Worm (Caenorhabditis elegans) whole organism, L1 larva: ENCODE results near the gene lec-3.

Source experiments
- C16A3.4 ChIP-seq: fragments of 150-350 bp; optimal IDR thresholded peaks from 2 replicates; lab custom pipeline; 2014; ENCODE audit warnings: missing biosample characterization, missing genetic modification characterization
- aha-1 ChIP-seq: fragments of 150-350 bp; optimal IDR thresholded peaks from 2 replicates; lab custom pipeline; 2014; ENCODE audit warnings: missing biosample characterization, missing genetic modification characterization
- aly-2 ChIP-seq: fragments of 150-350 bp; optimal IDR thresholded peaks from 2 replicates; lab custom pipeline; 2014; ENCODE audit warnings: missing biosample characterization, missing genetic modification characterization
- ama-1 ChIP-seq: fragments of 150-350 bp; optimal IDR thresholded peaks from 2 replicates; lab custom pipeline; 2014
- ceh-82 ChIP-seq, 3 experiments: fragments of 150-350 bp in 1 of 3; sonication (generic microtip) in 2 of 3; optimal IDR thresholded peaks; 2 replicates each; lab custom pipeline; 2014 to 2017; ENCODE audit warnings: missing biosample characterization in 3 of 3, missing genetic modification characterization in 3 of 3
- ceh-88 ChIP-seq: fragments of 200-800 bp; sonication (Bioruptor generic); IDR thresholded peaks from 2 replicates; pipeline ENCODE4 v1.3.6; 2022; ENCODE audit warnings: missing genetic modification characterization, missing compliant biosample characterization
- dpl-1 ChIP-seq, 3 experiments: fragments of 150-350 bp in 2 of 3; sonication (generic microtip) in 1 of 3; optimal IDR thresholded peaks; 2 replicates each; lab custom pipeline; 2014 to 2017; ENCODE audit warnings: missing biosample characterization in 3 of 3, missing genetic modification characterization in 3 of 3, missing genetic modification reagents in 3 of 3
- dsc-1 ChIP-seq: sonication (generic microtip); optimal IDR thresholded peaks from 2 replicates; lab custom pipeline; 2016; ENCODE audit warnings: mild to moderate bottlenecking, missing genetic modification characterization, missing compliant biosample characterization
- efl-1 ChIP-seq, 4 experiments: fragments of 150-350 bp; optimal IDR thresholded peaks in 3 of 4; peaks in 1 of 4; 1 replicate in 1 of 4; 2 replicates in 3 of 4; lab custom pipeline; 2014; ENCODE audit warnings: missing biosample characterization in 2 of 4, missing genetic modification characterization in 2 of 4, missing genetic modification reagents in 2 of 4
- elt-2 ChIP-seq: sonication (generic microtip); optimal IDR thresholded peaks from 2 replicates; lab custom pipeline; 2016; ENCODE audit warnings: missing genetic modification characterization, mild to moderate bottlenecking, inconsistent platforms, missing compliant biosample characterization, missing genetic modification reagents
- fkh-10 ChIP-seq: sonication (generic microtip); optimal IDR thresholded peaks from 2 replicates; lab custom pipeline; 2017; ENCODE audit warnings: missing biosample characterization, missing genetic modification reagents, missing genetic modification characterization
- fkh-8 ChIP-seq: sonication (generic microtip); optimal IDR thresholded peaks from 2 replicates; lab custom pipeline; 2016; ENCODE audit warnings: mild to moderate bottlenecking, missing genetic modification characterization, missing compliant biosample characterization
- grh-1 ChIP-seq: fragments of 200-800 bp; sonication (Bioruptor generic); IDR thresholded peaks from 2 replicates; pipeline ENCODE4 v1.3.6; 2022; ENCODE audit warnings: missing genetic modification reagents, missing genetic modification characterization, missing compliant biosample characterization
- hlh-4 ChIP-seq: sonication (generic microtip); optimal IDR thresholded peaks from 2 replicates; lab custom pipeline; 2016; ENCODE audit warnings: mild to moderate bottlenecking, missing genetic modification characterization, missing compliant biosample characterization
- hpl-2 ChIP-seq: fragments of 150-350 bp; optimal IDR thresholded peaks from 2 replicates; lab custom pipeline; 2014; ENCODE audit warnings: missing biosample characterization, missing genetic modification reagents, missing genetic modification characterization
- isw-1 ChIP-seq: fragments of 200-800 bp; sonication (Bioruptor generic); IDR thresholded peaks from 2 replicates; pipeline ENCODE4 v1.3.6; 2022; ENCODE audit warnings: missing genetic modification characterization, missing compliant biosample characterization
- jun-1 ChIP-seq: fragments of 150-350 bp; optimal IDR thresholded peaks from 2 replicates; lab custom pipeline; 2014; ENCODE audit warnings: missing biosample characterization, missing genetic modification reagents, missing genetic modification characterization
- lin-14 ChIP-seq: fragments of 200-800 bp; sonication (Bioruptor generic); optimal IDR thresholded peaks from 2 replicates; lab custom pipeline; 2018; ENCODE audit warnings: mild to moderate bottlenecking, missing genetic modification characterization, moderate library complexity, missing compliant biosample characterization
- lsy-2 ChIP-seq, 2 experiments: fragments of 150-350 bp; optimal IDR thresholded peaks; 2 replicates each; lab custom pipeline; 2014; ENCODE audit warnings: missing biosample characterization in 2 of 2, missing genetic modification characterization in 2 of 2
- mab-9 ChIP-seq: fragments of 200-800 bp; sonication (Bioruptor generic); IDR thresholded peaks from 2 replicates; pipeline ENCODE4 v1.3.6; 2022; ENCODE audit warnings: missing genetic modification reagents, missing genetic modification characterization, missing compliant biosample characterization
- mef-2 ChIP-seq: fragments of 150-350 bp; optimal IDR thresholded peaks from 2 replicates; lab custom pipeline; 2014; ENCODE audit warnings: missing biosample characterization, missing genetic modification characterization
- nhr-19 ChIP-seq: fragments of 200-800 bp; sonication (Bioruptor generic); conservative IDR thresholded peaks from 2 replicates; pipeline ENCODE4 v1.3.6; 2022; ENCODE audit warnings: missing genetic modification characterization, missing compliant biosample characterization
- nhr-20 ChIP-seq: sonication (generic microtip); optimal IDR thresholded peaks from 2 replicates; lab custom pipeline; 2016; ENCODE audit warnings: mild to moderate bottlenecking, missing genetic modification characterization, missing compliant biosample characterization
- nhr-237 ChIP-seq: fragments of 150-350 bp; optimal IDR thresholded peaks from 2 replicates; lab custom pipeline; 2014; ENCODE audit warnings: missing biosample characterization, missing genetic modification characterization
- nhr-47 ChIP-seq: sonication (generic microtip); optimal IDR thresholded peaks from 2 replicates; lab custom pipeline; 2016; ENCODE audit warnings: mild to moderate bottlenecking, missing genetic modification characterization, moderate library complexity, missing compliant biosample characterization
- nhr-71 ChIP-seq: sonication (generic microtip); optimal IDR thresholded peaks from 2 replicates; lab custom pipeline; 2016; ENCODE audit warnings: mild to moderate bottlenecking, missing genetic modification characterization, moderate library complexity, missing compliant biosample characterization
- nhr-85 ChIP-seq: sonication (generic microtip); peaks from one replicate; lab custom pipeline; 2016; ENCODE audit warnings: missing genetic modification characterization, inconsistent platforms, missing compliant biosample characterization
- pag-3 ChIP-seq: sonication (generic microtip); optimal IDR thresholded peaks from 2 replicates; lab custom pipeline; 2017; ENCODE audit warnings: missing genetic modification characterization, mild to moderate bottlenecking, missing compliant biosample characterization, antibody characterized with exemption, borderline replicate concordance; ENCODE audit not compliant: insufficient read depth
- rnt-1 ChIP-seq: sonication (generic microtip); optimal IDR thresholded peaks from 2 replicates; lab custom pipeline; 2016; ENCODE audit warnings: mild to moderate bottlenecking, missing genetic modification characterization, moderate library complexity, missing compliant biosample characterization
- sptf-1 ChIP-seq: fragments of 150-350 bp; optimal IDR thresholded peaks from 2 replicates; lab custom pipeline; 2014; ENCODE audit warnings: missing biosample characterization, missing genetic modification characterization
- sup-37 ChIP-seq: fragments of 200-800 bp; sonication (Bioruptor generic); optimal IDR thresholded peaks from 2 replicates; lab custom pipeline; 2018; ENCODE audit warnings: mild to moderate bottlenecking, missing genetic modification characterization, missing compliant biosample characterization
- swsn-7 ChIP-seq: sonication (generic microtip); optimal IDR thresholded peaks from 2 replicates; lab custom pipeline; 2016; ENCODE audit warnings: missing genetic modification characterization, missing compliant biosample characterization
- tbx-2 ChIP-seq: sonication (generic microtip); optimal IDR thresholded peaks from 2 replicates; lab custom pipeline; 2016; ENCODE audit warnings: missing genetic modification characterization, missing compliant biosample characterization
- unc-30 ChIP-seq: sonication (generic microtip); optimal IDR thresholded peaks from 2 replicates; lab custom pipeline; 2017; ENCODE audit warnings: missing biosample characterization, missing genetic modification characterization
- unc-62 ChIP-seq: fragments of 150-350 bp; optimal IDR thresholded peaks from 2 replicates; lab custom pipeline; 2014; ENCODE audit warnings: missing biosample characterization, missing genetic modification reagents, missing genetic modification characterization
- vab-15 ChIP-seq: sonication (generic microtip); optimal IDR thresholded peaks from 2 replicates; lab custom pipeline; 2017; ENCODE audit warnings: missing genotype, mild to moderate bottlenecking, missing genetic modification characterization, missing compliant biosample characterization
- ztf-4 ChIP-seq: fragments of 150-350 bp; optimal IDR thresholded peaks from 2 replicates; lab custom pipeline; 2014; ENCODE audit warnings: missing biosample characterization, missing genetic modification characterization

The lec-3 gene

DNA sequence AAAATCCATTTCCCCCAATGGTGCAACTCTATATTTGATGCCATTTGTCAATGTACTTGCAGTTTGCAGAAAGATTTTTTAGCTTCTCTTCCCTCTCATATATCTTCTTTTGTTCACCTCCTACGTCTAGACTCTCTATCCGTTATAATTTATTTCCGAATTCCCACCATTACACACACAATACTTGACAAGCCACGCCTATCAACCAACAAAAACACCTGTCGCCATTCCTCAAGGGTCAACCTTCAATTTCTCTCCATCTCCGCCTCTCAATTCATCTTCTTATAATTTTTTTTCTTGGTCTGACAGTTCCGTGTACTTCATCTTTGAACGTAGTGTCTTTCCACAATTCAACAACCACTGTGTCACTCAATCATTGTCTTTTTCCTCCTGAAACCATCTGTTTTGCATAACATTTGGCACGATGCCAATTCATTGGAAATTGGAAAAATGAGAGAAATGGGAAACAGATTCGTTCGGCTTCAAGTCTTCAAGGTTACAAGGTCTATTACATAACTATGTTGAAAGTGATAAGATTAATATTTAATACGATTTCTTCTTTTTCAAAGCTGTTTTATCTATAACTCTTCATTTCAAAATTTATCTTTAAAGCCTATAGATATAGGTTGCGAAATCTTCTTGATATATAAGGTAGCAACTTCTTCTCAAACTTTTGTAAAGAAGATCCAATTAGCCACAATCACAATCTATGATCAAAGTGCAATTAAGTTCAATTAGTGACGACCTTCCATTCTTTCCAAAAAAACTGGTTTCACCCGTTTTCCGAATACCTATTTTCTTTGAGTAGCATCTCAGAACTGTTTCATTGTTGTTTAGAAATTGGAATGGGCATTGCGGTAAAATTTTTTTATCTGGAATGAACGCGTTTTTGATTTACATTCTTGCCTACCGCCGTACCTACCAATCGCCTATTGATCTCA lies 4.0 kb upstream of the lec-3 start (continued):
- TF ChIP-seq sup-37 (GFP tag; lab: Kevin White, UChicago) (no peak), aha-1 (tag; lab: Kevin White, UChicago) (no peak), sptf-1 (tag; lab: Kevin White, UChicago) (no peak), ama-1 (lab: Kevin White, UChicago) (no peak), nhr-237 (tag; lab: Kevin White, UChicago) (no peak), unc-62 (GFP tag; lab: Kevin White, UChicago) (no peak), dsc-1 (peak; percentile 99), grh-1 (GFP tag; lab: Robert Waterston, UW) (peak; percentile 81), nhr-20 (tag; lab: Kevin White, UChicago) (no peak), mab-9 (no peak)

DNA sequence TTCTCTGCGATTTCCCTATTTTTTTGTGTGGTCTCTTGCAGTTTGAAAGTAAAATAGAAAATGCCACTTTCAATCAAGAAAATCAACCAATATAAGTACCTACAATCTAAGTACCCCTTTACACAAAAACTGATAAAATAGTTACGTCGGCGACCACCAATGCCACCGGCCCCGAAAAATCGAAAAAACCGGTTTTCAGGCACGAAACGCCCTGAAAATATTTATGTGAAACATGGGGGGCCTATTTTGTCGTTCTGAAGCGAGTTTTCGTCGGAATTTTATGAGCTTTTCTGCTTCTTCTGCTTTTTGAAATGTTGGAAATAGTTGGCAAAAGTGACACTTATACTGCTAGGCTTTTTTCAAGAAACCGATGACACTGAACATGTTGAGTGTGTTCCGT lies 2.3 kb upstream of the lec-3 start:
- TF ChIP-seq nhr-47 (tag; lab: Kevin White, UChicago): no peak
- TF ChIP-seq vab-15 (tag; lab: Kevin White, UChicago): no peak
- TF ChIP-seq nhr-85 (tag; lab: Kevin White, UChicago): peak; percentile 39
- TF ChIP-seq sptf-1 (tag; lab: Kevin White, UChicago): no peak
- TF ChIP-seq fkh-8 (tag; lab: Kevin White, UChicago): no peak
- no peak for TF ChIP-seq hlh-4 (tag; lab: Kevin White, UChicago)
- TF ChIP-seq mab-9: no peak
- no peak for TF ChIP-seq ceh-88 (GFP tag; lab: Robert Waterston, UW)
- TF ChIP-seq fkh-10 (GFP tag; lab: Kevin White, UChicago): no peak
- TF ChIP-seq isw-1 (GFP tag; lab: Robert Waterston, UW): no peak
- no peak for TF ChIP-seq nhr-19
- TF ChIP-seq jun-1 (tag; lab: Kevin White, UChicago): no peak
- TF ChIP-seq pag-3 (tag; lab: Kevin White, UChicago): no peak
- no peak for TF ChIP-seq ceh-82 (tag; optimal IDR thresholded peaks at IDR 0.05; lab: Kevin White, UChicago)
- no peak for TF ChIP-seq elt-2
- TF ChIP-seq grh-1 (GFP tag; lab: Robert Waterston, UW): peak; percentile 82
- TF ChIP-seq lsy-2 (tag; optimal IDR thresholded peaks at IDR 0.05; lab: Kevin White, UChicago): no peak
- TF ChIP-seq ztf-4: no peak
- no peak for TF ChIP-seq sup-37 (GFP tag; lab: Kevin White, UChicago)
- no peak for TF ChIP-seq nhr-71 (tag; lab: Kevin White, UChicago)
- no peak for TF ChIP-seq hpl-2 (GFP tag; lab: Kevin White, UChicago)
- peak; percentile 12 for TF ChIP-seq lin-14 (GFP tag; lab: Kevin White, UChicago)
- no peak for TF ChIP-seq unc-30 (tag; lab: Kevin White, UChicago)
- no peak for TF ChIP-seq efl-1 (optimal IDR thresholded peaks at IDR 0.05; lab: Kevin White, UChicago)
- TF ChIP-seq efl-1 (GFP tag; optimal IDR thresholded peaks at IDR 0.05 in 1 of 2; lab: Kevin White, UChicago): peak in 1 of 2 experiments; percentile 64
- no peak for TF ChIP-seq dpl-1 (GFP tag; optimal IDR thresholded peaks at IDR 0.05; lab: Kevin White, UChicago)

DNA sequence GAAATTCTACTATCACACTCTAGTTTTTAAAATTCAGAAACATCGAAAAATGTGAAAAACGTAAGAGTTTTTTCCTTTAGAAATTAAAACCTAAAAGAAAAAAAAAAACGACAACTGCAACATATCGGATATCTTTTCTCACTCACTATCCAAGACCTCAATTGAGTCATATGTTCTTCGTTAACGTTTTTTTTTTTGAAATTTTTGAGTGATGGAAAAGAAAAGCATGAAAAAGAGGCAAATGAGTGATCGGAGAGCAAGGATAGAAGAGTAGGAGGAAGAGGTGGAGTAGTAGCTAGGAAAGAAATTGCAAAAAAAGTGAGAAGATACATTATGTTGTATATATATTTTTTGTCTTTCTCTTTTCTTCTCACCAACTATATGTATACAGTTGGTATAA lies 1.4 kb upstream of the lec-3 start:
- TF ChIP-seq ceh-88 (GFP tag; lab: Robert Waterston, UW) (no peak), pag-3 (tag; lab: Kevin White, UChicago) (peak; percentile 31), rnt-1 (tag; lab: Kevin White, UChicago) (peak; percentile 2), aly-2 (tag; lab: Kevin White, UChicago) (no peak), tbx-2 (peak; percentile 6), efl-1 (optimal IDR thresholded peaks at IDR 0.05; lab: Kevin White, UChicago) (no peak), efl-1 (GFP tag; optimal IDR thresholded peaks at IDR 0.05 in 1 of 2; lab: Kevin White, UChicago) (no peak), nhr-20 (tag; lab: Kevin White, UChicago) (no peak), dsc-1 (peak; percentile 50), hpl-2 (GFP tag; lab: Kevin White, UChicago) (no peak), swsn-7 (no peak), mef-2 (tag; lab: Kevin White, UChicago) (no peak), lin-14 (GFP tag; lab: Kevin White, UChicago) (peak; percentile 73), C16A3.4 (tag; lab: Kevin White, UChicago) (no peak), unc-30 (tag; lab: Kevin White, UChicago) (no peak), jun-1 (tag; lab: Kevin White, UChicago) (no peak)
